Worm (Caenorhabditis elegans): Measurements from ENCODE around the gene Y67A10A.2.
"Not testable (repeated sequence)": the region's sequence is repeated elsewhere in the genome, so short reads cannot be mapped to it uniquely, and the experiment has no call there.

Gene Y67A10A.2

ce11 chrIV:14335768-14336167 lies 2.1 kb upstream of the Y67A10A.2 start:
- TF ChIP-seq med-1 (GFP tag; optimal IDR thresholded peaks at IDR 0.05; ENCODE audit: insufficient read depth) (no peak), ztf-29 (GFP tag; IDR thresholded peaks at IDR 0.05) (no peak), flt-1 (GFP tag; IDR thresholded peaks at IDR 0.05) (no peak), tab-1 (GFP tag; IDR thresholded peaks at IDR 0.05) (no peak), ztf-23 (GFP tag; IDR thresholded peaks at IDR 0.05) (no peak), T22C8.4 (GFP tag; IDR thresholded peaks at IDR 0.05) (no peak)

ce11 chrIV:14339657-14340056 lies 1.8 kb downstream of the Y67A10A.2 start, which contains the start of gene Y67A10A.11:
Gene Y67A10A.11 (plus strand): TSS chrIV:14339957.
- TF ChIP-seq ztf-29 (GFP tag; IDR thresholded peaks at IDR 0.05) (no peak), klf-2 (GFP tag; conservative IDR thresholded peaks at IDR 0.05) (no peak), flt-1 (GFP tag; IDR thresholded peaks at IDR 0.05) (no peak), med-1 (GFP tag; optimal IDR thresholded peaks at IDR 0.05; ENCODE audit: insufficient read depth) (no peak)

- no peak for TF ChIP-seq tab-1 (GFP tag; IDR thresholded peaks at IDR 0.05)
- no peak for TF ChIP-seq ztf-23 (GFP tag; IDR thresholded peaks at IDR 0.05)
These were observed 5.9 kb downstream of the Y67A10A.2 start, which contains the start of gene srlf-28 for ce11 chrIV:14343756-14344155. Gene srlf-28 (minus strand): TSS chrIV:14343856.

ce11 chrIV:14350651-14351050 lies 12.8 kb downstream of the Y67A10A.2 start, which contains the start of gene oac-56:
Gene oac-56 (minus strand): TSS chrIV:14350751.
- TF ChIP-seq tab-1 (GFP tag; IDR thresholded peaks at IDR 0.05) (no peak), med-1 (GFP tag; optimal IDR thresholded peaks at IDR 0.05; ENCODE audit: insufficient read depth) (no peak), flt-1 (GFP tag; IDR thresholded peaks at IDR 0.05) (no peak), ref-1 (GFP tag; conservative IDR thresholded peaks at IDR 0.05) (no peak), klf-2 (GFP tag; conservative IDR thresholded peaks at IDR 0.05) (no peak), ztf-29 (GFP tag; IDR thresholded peaks at IDR 0.05) (no peak), T22C8.4 (GFP tag; IDR thresholded peaks at IDR 0.05) (no peak), cog-1 (tag; optimal IDR thresholded peaks at IDR 0.05) (no peak), ztf-23 (GFP tag; IDR thresholded peaks at IDR 0.05) (no peak)

- TF ChIP-seq ztf-23 (GFP tag; IDR thresholded peaks at IDR 0.05) (no peak), cog-1 (tag; optimal IDR thresholded peaks at IDR 0.05) (peak; percentile 56)
These were observed 18.3 kb downstream of the Y67A10A.2 start for ce11 chrIV:14356120-14356519.

- no peak for TF ChIP-seq med-1 (GFP tag; optimal IDR thresholded peaks at IDR 0.05; ENCODE audit: insufficient read depth)
- TF ChIP-seq cog-1 (tag; optimal IDR thresholded peaks at IDR 0.05), result no peak
- TF ChIP-seq T22C8.4 (GFP tag; IDR thresholded peaks at IDR 0.05), result no peak
- no peak for TF ChIP-seq flt-1 (GFP tag; IDR thresholded peaks at IDR 0.05)
- TF ChIP-seq ztf-29 (GFP tag; IDR thresholded peaks at IDR 0.05), result no peak
- TF ChIP-seq klf-2 (GFP tag; conservative IDR thresholded peaks at IDR 0.05), result no peak
- no peak for TF ChIP-seq tab-1 (GFP tag; IDR thresholded peaks at IDR 0.05)
- no peak for TF ChIP-seq ref-1 (GFP tag; conservative IDR thresholded peaks at IDR 0.05)
- TF ChIP-seq ztf-23 (GFP tag; IDR thresholded peaks at IDR 0.05), result no peak
These were observed 23.3 kb downstream of the Y67A10A.2 start, which contains the start of gene ssu-2 for ce11 chrIV:14361189-14361588. Gene ssu-2 (plus strand): TSS chrIV:14361247.

ce11 chrIV:14365837-14366378 lies 28.1 kb downstream of the Y67A10A.2 start:
- no peak for TF ChIP-seq ztf-23 (GFP tag; IDR thresholded peaks at IDR 0.05)
- TF ChIP-seq ztf-29 (GFP tag; IDR thresholded peaks at IDR 0.05), result no peak
- TF ChIP-seq med-1 (GFP tag; optimal IDR thresholded peaks at IDR 0.05; ENCODE audit: insufficient read depth), result no peak
- TF ChIP-seq flt-1 (GFP tag; IDR thresholded peaks at IDR 0.05), result no peak
- no peak for TF ChIP-seq T22C8.4 (GFP tag; IDR thresholded peaks at IDR 0.05)
- no peak for TF ChIP-seq tab-1 (GFP tag; IDR thresholded peaks at IDR 0.05)
- no peak for TF ChIP-seq ref-1 (GFP tag; conservative IDR thresholded peaks at IDR 0.05)
- no peak for TF ChIP-seq klf-2 (GFP tag; conservative IDR thresholded peaks at IDR 0.05)
- no peak for TF ChIP-seq cog-1 (tag; optimal IDR thresholded peaks at IDR 0.05)

ce11 chrIV:14371639-14372038 lies 33.8 kb downstream of the Y67A10A.2 start:
- TF ChIP-seq ztf-23 (GFP tag; IDR thresholded peaks at IDR 0.05), result no peak
- 0 out of 2 replicates have a peak, but pooled peaks have one; percentile 17 for TF ChIP-seq klf-2 (GFP tag; conservative IDR thresholded peaks at IDR 0.05)

ce11 chrIV:14373814-14374213 lies 36.0 kb downstream of the Y67A10A.2 start, which contains the start of gene Y67A10A.7:
Gene Y67A10A.7 (plus strand): TSS chrIV:14374114.
- TF ChIP-seq flt-1 (GFP tag; IDR thresholded peaks at IDR 0.05); ztf-29 (GFP tag; IDR thresholded peaks at IDR 0.05); cog-1 (tag; optimal IDR thresholded peaks at IDR 0.05): not testable (repeated sequence)

- TF ChIP-seq ref-1 (GFP tag; conservative IDR thresholded peaks at IDR 0.05), result no peak
- TF ChIP-seq tab-1 (GFP tag; IDR thresholded peaks at IDR 0.05), result no peak
- TF ChIP-seq klf-2 (GFP tag; conservative IDR thresholded peaks at IDR 0.05), result no peak
- TF ChIP-seq med-1 (GFP tag; optimal IDR thresholded peaks at IDR 0.05; ENCODE audit: insufficient read depth), result no peak
- no peak for TF ChIP-seq ztf-29 (GFP tag; IDR thresholded peaks at IDR 0.05)
- no peak for TF ChIP-seq ztf-23 (GFP tag; IDR thresholded peaks at IDR 0.05)
- TF ChIP-seq cog-1 (tag; optimal IDR thresholded peaks at IDR 0.05), result no peak
These were observed 39.5 kb downstream of the Y67A10A.2 start for ce11 chrIV:14377267-14377814.

- TF ChIP-seq ref-1 (GFP tag; conservative IDR thresholded peaks at IDR 0.05) (no peak), flt-1 (GFP tag; IDR thresholded peaks at IDR 0.05) (no peak), tab-1 (GFP tag; IDR thresholded peaks at IDR 0.05) (no peak), ztf-29 (GFP tag; IDR thresholded peaks at IDR 0.05) (no peak), klf-2 (GFP tag; conservative IDR thresholded peaks at IDR 0.05) (no peak), cog-1 (tag; optimal IDR thresholded peaks at IDR 0.05) (no peak), T22C8.4 (GFP tag; IDR thresholded peaks at IDR 0.05) (no peak), ztf-23 (GFP tag; IDR thresholded peaks at IDR 0.05) (no peak), med-1 (GFP tag; optimal IDR thresholded peaks at IDR 0.05; ENCODE audit: insufficient read depth) (no peak)
These were observed 40.0 kb downstream of the Y67A10A.2 start for ce11 chrIV:14377850-14378249.
